Fruit fly (Drosophila melanogaster) whole organism, embryonic: ENCODE measurements around the gene CCT3.

ENCODE experiments used
- ATbp ChIP-seq: fragments of 200-800 bp; sonication (Bioruptor generic); optimal IDR thresholded peaks from 2 replicates; lab custom pipeline; 2017; ENCODE audit warnings: missing biosample characterization, mild to moderate bottlenecking, missing genetic modification characterization, missing genetic modification reagents
- CG10959 ChIP-seq: fragments of 200-800 bp; sonication (Bioruptor generic); IDR thresholded peaks from 2 replicates; pipeline ENCODE4 v1.3.6; 2022; ENCODE audit warnings: missing biosample characterization, missing genetic modification characterization
- CG10979 ChIP-seq: fragments of 200-800 bp; sonication (Bioruptor generic); optimal IDR thresholded peaks from 2 replicates; lab custom pipeline; 2018; ENCODE audit warnings: missing biosample characterization, mild to moderate bottlenecking, missing genetic modification characterization, moderate library complexity
- CG13287 ChIP-seq: fragments of 200-800 bp; sonication (Bioruptor generic); IDR thresholded peaks from 2 replicates; pipeline ENCODE4 v1.3.6; 2022; ENCODE audit warnings: missing biosample characterization, missing genetic modification characterization; ENCODE audit not compliant: partially characterized antibody
- CG13424 ChIP-seq: fragments of 200-800 bp; sonication (Bioruptor generic); optimal IDR thresholded peaks from 2 replicates; lab custom pipeline; 2019; ENCODE audit warnings: missing biosample characterization, mild to moderate bottlenecking, missing genetic modification characterization, moderate library complexity
- CG13775 ChIP-seq: fragments of 200-800 bp; sonication (Bioruptor generic); optimal IDR thresholded peaks from 3 replicates; lab custom pipeline; 2017; ENCODE audit warnings: missing biosample characterization, mild to moderate bottlenecking, missing genetic modification characterization
- CG14710 ChIP-seq: fragments of 200-800 bp; sonication (Bioruptor generic); optimal IDR thresholded peaks from 3 replicates; lab custom pipeline; 2019; ENCODE audit warnings: missing biosample characterization, mild to moderate bottlenecking, missing genetic modification characterization, moderate library complexity
- CG14860 ChIP-seq: fragments of 200-800 bp; sonication (Bioruptor generic); IDR thresholded peaks from 3 replicates; pipeline ENCODE4 v1.3.6; 2022; ENCODE audit warnings: missing biosample characterization, missing genetic modification characterization; ENCODE audit not compliant: partially characterized antibody
- CG15514 ChIP-seq: fragments of 200-800 bp; sonication (Bioruptor generic); optimal IDR thresholded peaks from 3 replicates; lab custom pipeline; 2017; ENCODE audit warnings: missing biosample characterization, missing genetic modification characterization, mild to moderate bottlenecking, moderate library complexity, missing genetic modification reagents
- CG15696 ChIP-seq: fragments of 200-800 bp; sonication (Bioruptor generic); optimal IDR thresholded peaks from 2 replicates; lab custom pipeline; 2019; ENCODE audit warnings: missing biosample characterization, mild to moderate bottlenecking, missing genetic modification characterization, moderate library complexity
- CG1602 ChIP-seq: fragments of 200-800 bp; sonication (Bioruptor generic); optimal IDR thresholded peaks from 3 replicates; lab custom pipeline; 2016; ENCODE audit warnings: missing biosample characterization, missing genetic modification characterization
- CG16813 ChIP-seq: fragments of 200-800 bp; sonication (Bioruptor generic); IDR thresholded peaks from 3 replicates; pipeline ENCODE4 v1.3.6; 2022; ENCODE audit warnings: missing biosample characterization, missing genetic modification characterization; ENCODE audit not compliant: partially characterized antibody
- CG16815 ChIP-seq: fragments of 200-800 bp; sonication (Bioruptor generic); optimal IDR thresholded peaks from 3 replicates; lab custom pipeline; 2017; ENCODE audit warnings: missing biosample characterization, mild to moderate bottlenecking, missing genetic modification characterization
- CG31224 ChIP-seq: fragments of 200-800 bp; sonication (Bioruptor generic); IDR thresholded peaks from 2 replicates; pipeline ENCODE4 v1.3.6; 2022; ENCODE audit warnings: missing biosample characterization, missing genetic modification characterization
- CG31365 ChIP-seq: fragments of 200-800 bp; sonication (Bioruptor generic); optimal IDR thresholded peaks from 2 replicates; lab custom pipeline; 2018; ENCODE audit warnings: missing biosample characterization, mild to moderate bottlenecking, missing genetic modification characterization
- CG3995 ChIP-seq: fragments of 200-800 bp; sonication (Bioruptor generic); optimal IDR thresholded peaks from 3 replicates; lab custom pipeline; 2016; ENCODE audit warnings: missing biosample characterization, missing genetic modification characterization
- CG4617 ChIP-seq: fragments of 200-800 bp; sonication (Bioruptor generic); optimal IDR thresholded peaks from 3 replicates; lab custom pipeline; 2016; ENCODE audit warnings: missing biosample characterization, missing genetic modification characterization, borderline replicate concordance
- CG6654 ChIP-seq: fragments of 200-800 bp; sonication (Bioruptor generic); optimal IDR thresholded peaks from 2 replicates; lab custom pipeline; 2017; ENCODE audit warnings: missing biosample characterization, mild to moderate bottlenecking, missing genetic modification characterization
- CG6791 ChIP-seq: fragments of 200-800 bp; sonication (Bioruptor generic); IDR thresholded peaks from 3 replicates; pipeline ENCODE4 v1.3.6; 2022; ENCODE audit warnings: missing biosample characterization, missing genetic modification characterization; ENCODE audit not compliant: partially characterized antibody
- CG7372 ChIP-seq: fragments of 200-800 bp; sonication (Bioruptor generic); IDR thresholded peaks from 2 replicates; pipeline ENCODE4 v1.3.6; 2022; ENCODE audit warnings: missing biosample characterization, missing genetic modification characterization
- D ChIP-seq, 2 experiments: fragments of 200-800 bp in 1 of 2; fragments of >200 bp in 1 of 2; sonication (Bioruptor generic) in 1 of 2; optimal IDR thresholded peaks; 2 replicates in 1 of 2; 3 replicates in 1 of 2; lab custom pipeline; 2017; ENCODE audit warnings: mild to moderate bottlenecking in 1 of 2, missing biosample characterization in 1 of 2, missing genetic modification characterization in 1 of 2, missing genetic modification reagents in 1 of 2
- E2f2 ChIP-seq: fragments of 200-800 bp; sonication (Bioruptor generic); IDR thresholded peaks from 2 replicates; pipeline ENCODE4 v1.3.6; 2022; ENCODE audit warnings: missing biosample characterization, missing genetic modification characterization
- Elba2 ChIP-seq: fragments of 200-800 bp; sonication (Bioruptor generic); optimal IDR thresholded peaks from 3 replicates; lab custom pipeline; 2016; ENCODE audit warnings: missing biosample characterization, missing genetic modification characterization
- H15 ChIP-seq: fragments of 200-800 bp; sonication (Bioruptor generic); IDR thresholded peaks from 3 replicates; pipeline ENCODE4 v1.3.6; 2022; ENCODE audit warnings: missing biosample characterization, missing genetic modification characterization
- HLHmδ ChIP-seq: fragments of 200-800 bp; sonication (Bioruptor generic); optimal IDR thresholded peaks from 2 replicates; lab custom pipeline; 2018; ENCODE audit warnings: missing biosample characterization, mild to moderate bottlenecking, missing genetic modification characterization, moderate library complexity
- Lpt ChIP-seq: fragments of >200 bp; optimal IDR thresholded peaks from 2 replicates; lab custom pipeline; 2018; ENCODE audit warnings: missing biosample characterization, missing genetic modification characterization
- Mad ChIP-seq: fragments of 200-800 bp; sonication (Bioruptor generic); optimal IDR thresholded peaks from 2 replicates; lab custom pipeline; 2016; ENCODE audit warnings: missing biosample characterization, missing genetic modification characterization
- Neu2 ChIP-seq: fragments of 200-800 bp; sonication (Bioruptor generic); optimal IDR thresholded peaks from 3 replicates; lab custom pipeline; 2016; ENCODE audit warnings: missing biosample characterization, missing genetic modification characterization, borderline replicate concordance
- Optix ChIP-seq: fragments of 200-800 bp; sonication (Bioruptor generic); IDR thresholded peaks from 3 replicates; pipeline ENCODE4 v1.3.6; 2022; ENCODE audit warnings: missing biosample characterization, missing genetic modification characterization
- Poxn ChIP-seq: fragments of 200-800 bp; sonication (Bioruptor generic); IDR thresholded peaks from 2 replicates; pipeline ENCODE4 v1.3.6; 2022; ENCODE audit warnings: missing biosample characterization, missing genetic modification characterization
- Rfx ChIP-seq: fragments of 200-800 bp; sonication (Bioruptor generic); IDR thresholded peaks from 2 replicates; pipeline ENCODE4 v1.3.6; 2022; ENCODE audit warnings: missing biosample characterization, missing genetic modification characterization
- Scr ChIP-seq: fragments of 200-800 bp; sonication (Bioruptor generic); IDR thresholded peaks from 2 replicates; pipeline ENCODE4 v1.3.6; 2022; ENCODE audit warnings: missing biosample characterization, missing genetic modification characterization; ENCODE audit not compliant: partially characterized antibody
- Side ChIP-seq: fragments of 200-800 bp; sonication (Bioruptor generic); optimal IDR thresholded peaks from 2 replicates; lab custom pipeline; 2016; ENCODE audit warnings: missing biosample characterization, missing genetic modification characterization
- Six4 ChIP-seq: fragments of 200-800 bp; sonication (Bioruptor generic); optimal IDR thresholded peaks from 2 replicates; lab custom pipeline; 2016; ENCODE audit warnings: missing biosample characterization, missing genetic modification characterization
- cg ChIP-seq: fragments of 200-800 bp; sonication (Bioruptor generic); optimal IDR thresholded peaks from 3 replicates; lab custom pipeline; 2019; ENCODE audit warnings: missing biosample characterization, mild to moderate bottlenecking, missing genetic modification characterization, moderate library complexity
- dati ChIP-seq: fragments of 200-800 bp; sonication (Bioruptor generic); IDR thresholded peaks from 2 replicates; pipeline ENCODE4 v1.3.6; 2022; ENCODE audit warnings: missing biosample characterization, missing genetic modification characterization
- dmrt11E ChIP-seq: fragments of 200-800 bp; sonication (Bioruptor generic); optimal IDR thresholded peaks from 3 replicates; lab custom pipeline; 2018; ENCODE audit warnings: missing biosample characterization, mild to moderate bottlenecking, missing genetic modification characterization, moderate library complexity
- eyg ChIP-seq: fragments of 200-800 bp; sonication (Bioruptor generic); optimal IDR thresholded peaks from 3 replicates; lab custom pipeline; 2016; ENCODE audit warnings: missing biosample characterization, missing genetic modification characterization
- gsb-n ChIP-seq: fragments of 200-800 bp; sonication (Bioruptor generic); optimal IDR thresholded peaks from 3 replicates; lab custom pipeline; 2018; ENCODE audit warnings: missing biosample characterization, mild to moderate bottlenecking, missing genetic modification characterization
- inv ChIP-seq: fragments of 200-800 bp; sonication (Bioruptor generic); IDR thresholded peaks from 2 replicates; pipeline ENCODE4 v1.3.6; 2022; ENCODE audit warnings: missing biosample characterization, missing genetic modification characterization; ENCODE audit not compliant: partially characterized antibody
- mam ChIP-seq: fragments of 200-800 bp; sonication (Bioruptor generic); optimal IDR thresholded peaks from 3 replicates; lab custom pipeline; 2016; ENCODE audit warnings: missing biosample characterization, missing genetic modification characterization
- nau ChIP-seq: fragments of 200-800 bp; sonication (Bioruptor generic); optimal IDR thresholded peaks from 3 replicates; lab custom pipeline; 2017; ENCODE audit warnings: missing biosample characterization, mild to moderate bottlenecking, missing genetic modification characterization, missing genetic modification reagents
- pan ChIP-seq, 4 experiments: fragments of >200 bp in 3 of 4; fragments of 200-800 bp in 1 of 4; sonication (Bioruptor generic) in 1 of 4; optimal IDR thresholded peaks in 3 of 4; IDR thresholded peaks in 1 of 4; 2 replicates each; pipeline versions ENCODE4 v1.3.6 to Lab custom; 2017 to 2022; ENCODE audit warnings: missing biosample characterization in 2 of 4, missing genetic modification characterization in 2 of 4, mixed read lengths in 1 of 4
- pzg ChIP-seq: fragments of 200-800 bp; sonication (Bioruptor generic); optimal IDR thresholded peaks from 3 replicates; lab custom pipeline; 2018; ENCODE audit warnings: missing biosample characterization, mild to moderate bottlenecking, missing genetic modification characterization, moderate library complexity
- so ChIP-seq: fragments of 200-800 bp; sonication (Bioruptor generic); IDR thresholded peaks from 3 replicates; pipeline ENCODE4 v1.3.6; 2022; ENCODE audit warnings: missing biosample characterization, missing genetic modification characterization
- trem ChIP-seq: fragments of 200-800 bp; optimal IDR thresholded peaks from 3 replicates; lab custom pipeline; 2019; ENCODE audit warnings: missing biosample characterization, mild to moderate bottlenecking, missing genetic modification characterization, moderate library complexity
- vvl ChIP-seq: fragments of 200-800 bp; sonication (Bioruptor generic); IDR thresholded peaks from 2 replicates; pipeline ENCODE4 v1.3.6; 2022; ENCODE audit warnings: missing biosample characterization, missing genetic modification characterization
- zfh2 ChIP-seq: fragments of 200-800 bp; sonication (Bioruptor generic); optimal IDR thresholded peaks from 2 replicates; lab custom pipeline; 2016; ENCODE audit warnings: missing biosample characterization, missing genetic modification characterization

Gene CCT3

dm6 chr3R:16613300-16613699 lies 34.1 kb upstream of the CCT3 start, which contains the start of gene CG12783 (continued):
- no peak for TF ChIP-seq eyg

dm6 chr3R:16614241-16614640 lies 33.2 kb upstream of the CCT3 start, which contains the start of gene CG10340:
Gene CG10340 (minus strand): TSS chr3R:16614391.
- TF ChIP-seq cg (GFP tag; lab: Kevin White, UChicago) (no peak), H15 (GFP tag; lab: Robert Waterston, UW) (no peak), CG1602 (GFP tag; lab: Kevin White, UChicago) (no peak), pzg (peak; percentile 59), CG31224 (GFP tag; lab: Robert Waterston, UW) (no peak), gsb-n (tag; lab: Kevin White, UChicago) (no peak), CG16813 (peak; percentile 80), nau (GFP tag; lab: Kevin White, UChicago) (no peak), Poxn (GFP tag; lab: Robert Waterston, UW) (no peak), Rfx (peak; percentile 65), CG6791 (GFP tag; lab: Robert Waterston, UW) (peak; percentile 83), Side (GFP tag; lab: Kevin White, UChicago) (no peak), vvl (peak; percentile 64), CG15514 (peak; percentile 38), CG3995 (GFP tag; lab: Kevin White, UChicago) (peak; percentile 60), dmrt11E (tag; lab: Kevin White, UChicago) (no peak), CG10979 (tag; lab: Kevin White, UChicago) (no peak), CG16815 (GFP tag; lab: Kevin White, UChicago) (no peak), CG7372 (no peak), Lpt (GFP tag; lab: Kevin White, UChicago) (no peak), dati (GFP tag; lab: Robert Waterston, UW) (no peak), mam (GFP tag; lab: Kevin White, UChicago) (peak; percentile 4), CG14710 (tag; lab: Kevin White, UChicago) (peak; percentile 51), trem (tag; lab: Kevin White, UChicago) (peak; percentile 47), Optix (GFP tag; lab: Robert Waterston, UW) (no peak), zfh2 (GFP tag; lab: Kevin White, UChicago) (no peak), Mad (no peak), E2f2 (GFP tag; lab: Robert Waterston, UW) (peak; percentile 87), CG13775 (GFP tag; lab: Kevin White, UChicago) (peak; percentile 31), inv (GFP tag; lab: Robert Waterston, UW) (peak; percentile 66), ATbp (GFP tag; lab: Kevin White, UChicago) (no peak), D (optimal IDR thresholded peaks at IDR 0.05; lab: Kevin White, UChicago) (no peak), D (GFP tag; optimal IDR thresholded peaks at IDR 0.05; lab: Kevin White, UChicago) (no peak), CG13424 (tag; lab: Kevin White, UChicago) (peak; percentile 11), CG31365 (tag; lab: Kevin White, UChicago) (no peak), CG13287 (GFP tag; lab: Robert Waterston, UW) (peak; percentile 87), so (GFP tag; lab: Robert Waterston, UW) (no peak), Six4 (GFP tag; lab: Kevin White, UChicago) (no peak), HLHmδ (GFP tag; lab: Kevin White, UChicago) (no peak), Scr (peak; percentile 83), pan (optimal IDR thresholded peaks at IDR 0.05; lab: Kevin White, UChicago) (no peak), pan (GFP tag; optimal IDR thresholded peaks at IDR 0.05 in 1 of 2, IDR thresholded peaks at IDR 0.05 in 1 of 2) (no peak), CG14860 (peak; percentile 72), CG15696 (tag; lab: Kevin White, UChicago) (peak; percentile 11), Elba2 (peak; percentile 88), Neu2 (GFP tag; lab: Kevin White, UChicago) (no peak), CG4617 (GFP tag; lab: Kevin White, UChicago) (no peak), CG10959 (GFP tag; lab: Robert Waterston, UW) (no peak), CG6654 (GFP tag; lab: Kevin White, UChicago) (no peak)
